Worm (Caenorhabditis elegans): ENCODE results near the gene Y53F4B.26.

Gene Y53F4B.26

DNA sequence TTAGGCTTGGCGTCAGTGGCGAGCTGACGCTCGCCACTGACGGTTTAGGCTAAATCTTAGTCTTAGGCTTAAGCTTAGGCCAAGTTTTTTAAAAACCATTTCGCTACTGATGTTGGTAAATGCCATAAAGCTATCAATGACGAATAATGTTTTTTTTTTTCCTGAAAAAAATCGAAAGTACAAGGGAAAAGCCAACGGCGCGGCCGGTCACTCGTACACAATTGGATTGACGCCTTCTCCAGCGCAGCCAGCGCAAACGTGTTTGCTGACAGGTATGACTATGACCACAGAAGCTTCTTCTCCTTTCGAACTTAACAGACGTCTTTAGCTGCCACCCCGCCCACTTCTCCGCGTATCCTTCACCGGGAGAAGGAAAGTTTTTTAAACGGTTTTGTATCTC lies 4.8 kb upstream of the Y53F4B.26 start, which contains the start of gene Y53F4B.27:
Gene Y53F4B.27 (plus strand): TSS at position 301 of the 400 bp plus-strand sequence.
- no peak for TF ChIP-seq nhr-12 (tag; optimal IDR thresholded peaks at IDR 0.05)

- TF ChIP-seq drap-1 (GFP tag; optimal IDR thresholded peaks at IDR 0.05) (no peak), flh-1 (GFP tag; optimal IDR thresholded peaks at IDR 0.05) (no peak), elt-1 (tag; optimal IDR thresholded peaks at IDR 0.05; ENCODE audit: borderline replicate concordance, insufficient read depth) (no peak), zip-8 (tag; optimal IDR thresholded peaks at IDR 0.05) (no peak), hlh-1 (tag; optimal IDR thresholded peaks at IDR 0.05) (no peak), M03D4.4 (tag; optimal IDR thresholded peaks at IDR 0.05) (no peak), mls-2 (tag; optimal IDR thresholded peaks at IDR 0.05) (no peak), nhr-237 (tag; optimal IDR thresholded peaks at IDR 0.05) (no peak), sem-2 (GFP tag; optimal IDR thresholded peaks at IDR 0.05) (no peak), nhr-28 (tag; optimal IDR thresholded peaks at IDR 0.05) (no peak), lsy-2 (tag; optimal IDR thresholded peaks at IDR 0.05) (no peak), ham-2 (GFP tag; optimal IDR thresholded peaks at IDR 0.05) (no peak), mab-5 (tag; optimal IDR thresholded peaks at IDR 0.05) (no peak), lin-32 (GFP tag; optimal IDR thresholded peaks at IDR 0.05) (no peak), pha-4 (tag; optimal IDR thresholded peaks at IDR 0.05) (no peak), tbx-8 (GFP tag; optimal IDR thresholded peaks at IDR 0.05) (no peak), unc-62 (GFP tag; optimal IDR thresholded peaks at IDR 0.05) (no peak)
Observed at ce11 chrII:15143729-15144128, 2.9 kb upstream of the Y53F4B.26 start.

ce11 chrII:15135886-15136285 lies 4.9 kb downstream of the Y53F4B.26 start, which contains the start of gene Y53F4B.25:
TSS of gene Y53F4B.25 (plus strand) at chrII:15136186.
- TF ChIP-seq M03D4.4 (tag; optimal IDR thresholded peaks at IDR 0.05): no peak
- TF ChIP-seq zip-8 (tag; optimal IDR thresholded peaks at IDR 0.05): no peak
- no peak for TF ChIP-seq blmp-1 (tag; optimal IDR thresholded peaks at IDR 0.05)
- TF ChIP-seq tbx-8 (GFP tag; optimal IDR thresholded peaks at IDR 0.05): no peak
- TF ChIP-seq sem-2 (GFP tag; optimal IDR thresholded peaks at IDR 0.05): no peak
- no peak for TF ChIP-seq ceh-83 (GFP tag; optimal IDR thresholded peaks at IDR 0.05)
- no peak for TF ChIP-seq lin-32 (GFP tag; optimal IDR thresholded peaks at IDR 0.05)
- TF ChIP-seq mep-1 (tag; optimal IDR thresholded peaks at IDR 0.05): no peak
- no peak for TF ChIP-seq mab-5 (tag; optimal IDR thresholded peaks at IDR 0.05)
- TF ChIP-seq nhr-76 (tag; optimal IDR thresholded peaks at IDR 0.05): no peak
- no peak for TF ChIP-seq unc-120 (tag; optimal IDR thresholded peaks at IDR 0.05; ENCODE audit: poor library complexity, severe bottlenecking)
- no peak for TF ChIP-seq ceh-39 (tag; optimal IDR thresholded peaks at IDR 0.05)
- no peak for TF ChIP-seq ces-1 (GFP tag; optimal IDR thresholded peaks at IDR 0.05)
- TF ChIP-seq nhr-237 (tag; optimal IDR thresholded peaks at IDR 0.05): no peak
- TF ChIP-seq lin-13 (tag; optimal IDR thresholded peaks at IDR 0.05): no peak
- no peak for TF ChIP-seq cnd-1 (tag; optimal IDR thresholded peaks at IDR 0.05)
- TF ChIP-seq nhr-2 (tag; optimal IDR thresholded peaks at IDR 0.05): no peak
- TF ChIP-seq ztf-11 (tag; optimal IDR thresholded peaks at IDR 0.05): no peak
- no peak for TF ChIP-seq nhr-12 (tag; optimal IDR thresholded peaks at IDR 0.05)
- no peak for TF ChIP-seq pha-4 (tag; optimal IDR thresholded peaks at IDR 0.05)

ce11 chrII:15134332-15134731 lies 6.4 kb downstream of the Y53F4B.26 start, which contains the start of gene Y53F4B.24:
TSS of gene Y53F4B.24 (minus strand) at chrII:15134432.
- TF ChIP-seq cnd-1 (tag; optimal IDR thresholded peaks at IDR 0.05): no peak
- no peak for TF ChIP-seq mab-5 (tag; optimal IDR thresholded peaks at IDR 0.05)
- TF ChIP-seq unc-39 (tag; optimal IDR thresholded peaks at IDR 0.05): no peak
- no peak for TF ChIP-seq nhr-76 (tag; optimal IDR thresholded peaks at IDR 0.05)
- TF ChIP-seq blmp-1 (tag; optimal IDR thresholded peaks at IDR 0.05): no peak
- no peak for TF ChIP-seq ceh-83 (GFP tag; optimal IDR thresholded peaks at IDR 0.05)
- no peak for TF ChIP-seq snpc-4 (tag; optimal IDR thresholded peaks at IDR 0.05)
- no peak for TF ChIP-seq mep-1 (tag; optimal IDR thresholded peaks at IDR 0.05)
- TF ChIP-seq pha-4 (tag; optimal IDR thresholded peaks at IDR 0.05): no peak
- TF ChIP-seq elt-1 (tag; optimal IDR thresholded peaks at IDR 0.05; ENCODE audit: borderline replicate concordance, insufficient read depth): no peak
- no peak for TF ChIP-seq nhr-237 (tag; optimal IDR thresholded peaks at IDR 0.05)
- no peak for TF ChIP-seq nhr-28 (tag; optimal IDR thresholded peaks at IDR 0.05)
- no peak for TF ChIP-seq elt-3 (tag; optimal IDR thresholded peaks at IDR 0.05)

ce11 chrII:15130512-15130911 lies 10.3 kb downstream of the Y53F4B.26 start, which contains the start of gene Y53F4B.62:
TSS of gene Y53F4B.62 (minus strand) at chrII:15130612.
- no peak for TF ChIP-seq nhr-237 (tag; optimal IDR thresholded peaks at IDR 0.05)

All from whole organism, mixed stage, embryonic.